Worm (Caenorhabditis elegans) whole organism, L1 larva: ENCODE data around the gene T23D5.8.
A peak's percentile ranks its signal among the peaks of the same experiment; 100 is the strongest.

ENCODE experiments used
- C04F5.9 ChIP-seq: sonication (generic microtip); optimal IDR thresholded peaks from 2 replicates; lab custom pipeline; 2016; ENCODE audit warnings: missing genetic modification characterization, missing compliant biosample characterization
- C34B4.2 ChIP-seq: sonication (generic microtip); optimal IDR thresholded peaks from 2 replicates; lab custom pipeline; 2017; ENCODE audit warnings: mild to moderate bottlenecking, missing genetic modification characterization, missing compliant biosample characterization
- F16B12.6 ChIP-seq: fragments of 150-350 bp; optimal IDR thresholded peaks from 2 replicates; lab custom pipeline; 2014; ENCODE audit warnings: missing biosample characterization, missing genetic modification characterization
- ama-1 ChIP-seq: fragments of 150-350 bp; optimal IDR thresholded peaks from 2 replicates; lab custom pipeline; 2014
- blmp-1 ChIP-seq: fragments of 150-350 bp; optimal IDR thresholded peaks from 2 replicates; lab custom pipeline; 2014; ENCODE audit warnings: missing biosample characterization, missing genetic modification characterization
- ceh-88 ChIP-seq: fragments of 200-800 bp; sonication (Bioruptor generic); IDR thresholded peaks from 2 replicates; pipeline ENCODE4 v1.3.6; 2022; ENCODE audit warnings: missing genetic modification characterization, missing compliant biosample characterization
- ceh-90 ChIP-seq: sonication (generic microtip); optimal IDR thresholded peaks from 2 replicates; lab custom pipeline; 2016; ENCODE audit warnings: missing genetic modification characterization, missing compliant biosample characterization
- dpl-1 ChIP-seq, 3 experiments: fragments of 150-350 bp in 2 of 3; sonication (generic microtip) in 1 of 3; optimal IDR thresholded peaks; 2 replicates each; lab custom pipeline; 2014 to 2017; ENCODE audit warnings: missing biosample characterization in 3 of 3, missing genetic modification characterization in 3 of 3, missing genetic modification reagents in 3 of 3
- dsc-1 ChIP-seq: sonication (generic microtip); optimal IDR thresholded peaks from 2 replicates; lab custom pipeline; 2016; ENCODE audit warnings: mild to moderate bottlenecking, missing genetic modification characterization, missing compliant biosample characterization
- efl-1 ChIP-seq, 4 experiments: fragments of 150-350 bp; optimal IDR thresholded peaks in 3 of 4; peaks in 1 of 4; 1 replicate in 1 of 4; 2 replicates in 3 of 4; lab custom pipeline; 2014; ENCODE audit warnings: missing biosample characterization in 2 of 4, missing genetic modification characterization in 2 of 4, missing genetic modification reagents in 2 of 4
- egl-13 ChIP-seq: sonication (generic microtip); optimal IDR thresholded peaks from 2 replicates; lab custom pipeline; 2016; ENCODE audit warnings: missing genotype, missing genetic modification reagents, missing genetic modification characterization, missing compliant biosample characterization
- elt-2 ChIP-seq: sonication (generic microtip); optimal IDR thresholded peaks from 2 replicates; lab custom pipeline; 2016; ENCODE audit warnings: missing genetic modification characterization, mild to moderate bottlenecking, inconsistent platforms, missing compliant biosample characterization, missing genetic modification reagents
- elt-3 ChIP-seq, 6 experiments: fragments of 150-350 bp in 1 of 6; sonication (generic microtip); optimal IDR thresholded peaks; 2 replicates each; lab custom pipeline; 2017 to 2018; ENCODE audit warnings: missing biosample characterization in 6 of 6, missing genetic modification characterization in 6 of 6, inconsistent platforms in 1 of 6
- ets-5 ChIP-seq: fragments of 200-800 bp; sonication (Bioruptor generic); IDR thresholded peaks from 2 replicates; pipeline ENCODE4 v1.3.6; 2022; ENCODE audit warnings: missing genetic modification characterization, missing compliant biosample characterization
- fkh-8 ChIP-seq: sonication (generic microtip); optimal IDR thresholded peaks from 2 replicates; lab custom pipeline; 2016; ENCODE audit warnings: mild to moderate bottlenecking, missing genetic modification characterization, missing compliant biosample characterization
- fos-1 ChIP-seq: fragments of 150-350 bp; optimal IDR thresholded peaks from 2 replicates; lab custom pipeline; 2014; ENCODE audit warnings: missing biosample characterization, missing genetic modification characterization
- grh-1 ChIP-seq: fragments of 200-800 bp; sonication (Bioruptor generic); IDR thresholded peaks from 2 replicates; pipeline ENCODE4 v1.3.6; 2022; ENCODE audit warnings: missing genetic modification reagents, missing genetic modification characterization, missing compliant biosample characterization
- hlh-17 ChIP-seq: fragments of 200-800 bp; sonication (Bioruptor generic); optimal IDR thresholded peaks from 2 replicates; lab custom pipeline; 2018; ENCODE audit warnings: missing genetic modification characterization, mild to moderate bottlenecking, missing compliant biosample characterization, moderate library complexity, borderline replicate concordance
- hpl-2 ChIP-seq: fragments of 150-350 bp; optimal IDR thresholded peaks from 2 replicates; lab custom pipeline; 2014; ENCODE audit warnings: missing biosample characterization, missing genetic modification reagents, missing genetic modification characterization
- isw-1 ChIP-seq: fragments of 200-800 bp; sonication (Bioruptor generic); IDR thresholded peaks from 2 replicates; pipeline ENCODE4 v1.3.6; 2022; ENCODE audit warnings: missing genetic modification characterization, missing compliant biosample characterization
- jun-1 ChIP-seq: fragments of 150-350 bp; optimal IDR thresholded peaks from 2 replicates; lab custom pipeline; 2014; ENCODE audit warnings: missing biosample characterization, missing genetic modification reagents, missing genetic modification characterization
- lin-13 ChIP-seq: fragments of 150-350 bp; optimal IDR thresholded peaks from 2 replicates; lab custom pipeline; 2014; ENCODE audit warnings: missing biosample characterization, missing genetic modification reagents, missing genetic modification characterization
- lin-35 ChIP-seq, 2 experiments: fragments of 150-350 bp; optimal IDR thresholded peaks; 2 replicates each; lab custom pipeline; 2014; ENCODE audit warnings: missing biosample characterization in 2 of 2, missing genetic modification characterization in 2 of 2, missing genetic modification reagents in 2 of 2
- lin-39 ChIP-seq: fragments of 150-350 bp; optimal IDR thresholded peaks from 2 replicates; lab custom pipeline; 2014; ENCODE audit warnings: missing biosample characterization, missing genetic modification reagents, missing genetic modification characterization
- lir-3 ChIP-seq: sonication (generic microtip); optimal IDR thresholded peaks from 2 replicates; lab custom pipeline; 2016; ENCODE audit warnings: mild to moderate bottlenecking, missing genetic modification characterization, moderate library complexity, missing compliant biosample characterization; ENCODE audit not compliant: poor library complexity
- lsy-2 ChIP-seq, 2 experiments: fragments of 150-350 bp; optimal IDR thresholded peaks; 2 replicates each; lab custom pipeline; 2014; ENCODE audit warnings: missing biosample characterization in 2 of 2, missing genetic modification characterization in 2 of 2
- mab-9 ChIP-seq: fragments of 200-800 bp; sonication (Bioruptor generic); IDR thresholded peaks from 2 replicates; pipeline ENCODE4 v1.3.6; 2022; ENCODE audit warnings: missing genetic modification reagents, missing genetic modification characterization, missing compliant biosample characterization
- mep-1 ChIP-seq: fragments of 150-350 bp; optimal IDR thresholded peaks from 2 replicates; lab custom pipeline; 2014; ENCODE audit warnings: missing biosample characterization, missing genetic modification characterization
- nhr-11 ChIP-seq: fragments of 150-350 bp; optimal IDR thresholded peaks from 2 replicates; lab custom pipeline; 2014; ENCODE audit warnings: missing biosample characterization, missing genetic modification characterization
- nhr-19 ChIP-seq: fragments of 200-800 bp; sonication (Bioruptor generic); conservative IDR thresholded peaks from 2 replicates; pipeline ENCODE4 v1.3.6; 2022; ENCODE audit warnings: missing genetic modification characterization, missing compliant biosample characterization
- nhr-28 ChIP-seq: fragments of 150-350 bp; optimal IDR thresholded peaks from 2 replicates; lab custom pipeline; 2014; ENCODE audit warnings: missing biosample characterization, missing genetic modification characterization
- nhr-71 ChIP-seq: sonication (generic microtip); optimal IDR thresholded peaks from 2 replicates; lab custom pipeline; 2016; ENCODE audit warnings: mild to moderate bottlenecking, missing genetic modification characterization, moderate library complexity, missing compliant biosample characterization
- nhr-76 ChIP-seq: sonication (generic microtip); optimal IDR thresholded peaks from 2 replicates; lab custom pipeline; 2017; ENCODE audit warnings: missing biosample characterization, missing genetic modification characterization
- nhr-84 ChIP-seq: sonication (generic microtip); optimal IDR thresholded peaks from 2 replicates; lab custom pipeline; 2017; ENCODE audit warnings: missing biosample characterization, missing genetic modification characterization
- nhr-85 ChIP-seq: sonication (generic microtip); peaks from one replicate; lab custom pipeline; 2016; ENCODE audit warnings: missing genetic modification characterization, inconsistent platforms, missing compliant biosample characterization
- pag-3 ChIP-seq: sonication (generic microtip); optimal IDR thresholded peaks from 2 replicates; lab custom pipeline; 2017; ENCODE audit warnings: missing genetic modification characterization, mild to moderate bottlenecking, missing compliant biosample characterization, antibody characterized with exemption, borderline replicate concordance; ENCODE audit not compliant: insufficient read depth
- rnt-1 ChIP-seq: sonication (generic microtip); optimal IDR thresholded peaks from 2 replicates; lab custom pipeline; 2016; ENCODE audit warnings: mild to moderate bottlenecking, missing genetic modification characterization, moderate library complexity, missing compliant biosample characterization
- snpc-4 ChIP-seq: fragments of 150-350 bp; optimal IDR thresholded peaks from 2 replicates; lab custom pipeline; 2014; ENCODE audit warnings: missing biosample characterization, missing genetic modification characterization
- snu-23 ChIP-seq: sonication (generic microtip); optimal IDR thresholded peaks from 2 replicates; lab custom pipeline; 2016; ENCODE audit warnings: missing genetic modification characterization, missing compliant biosample characterization
- tbx-2 ChIP-seq: sonication (generic microtip); optimal IDR thresholded peaks from 2 replicates; lab custom pipeline; 2016; ENCODE audit warnings: missing genetic modification characterization, missing compliant biosample characterization
- tlp-1 ChIP-seq: fragments of 150-350 bp; optimal IDR thresholded peaks from 2 replicates; lab custom pipeline; 2014; ENCODE audit warnings: missing biosample characterization, missing genetic modification characterization
- unc-86 ChIP-seq: sonication (generic microtip); optimal IDR thresholded peaks from 2 replicates; lab custom pipeline; 2016; ENCODE audit warnings: missing genetic modification characterization, missing compliant biosample characterization
- unc-98 ChIP-seq: fragments of 200-800 bp; sonication (Bioruptor generic); IDR thresholded peaks from 2 replicates; pipeline ENCODE4 v1.3.6; 2022; ENCODE audit warnings: missing genetic modification characterization, missing compliant biosample characterization
- vab-15 ChIP-seq: sonication (generic microtip); optimal IDR thresholded peaks from 2 replicates; lab custom pipeline; 2017; ENCODE audit warnings: missing genotype, mild to moderate bottlenecking, missing genetic modification characterization, missing compliant biosample characterization
- zag-1 ChIP-seq: fragments of 150-350 bp; optimal IDR thresholded peaks from 2 replicates; lab custom pipeline; 2014; ENCODE audit warnings: missing biosample characterization, missing genetic modification characterization
- zip-4 ChIP-seq: fragments of 200-800 bp; sonication (Bioruptor generic); optimal IDR thresholded peaks from 2 replicates; lab custom pipeline; 2018; ENCODE audit warnings: mild to moderate bottlenecking, missing genetic modification characterization, moderate library complexity, missing compliant biosample characterization
- ztf-11 ChIP-seq, 2 experiments: sonication (generic microtip); optimal IDR thresholded peaks; 2 replicates each; lab custom pipeline; 2016 to 2017; ENCODE audit warnings: missing genetic modification characterization in 2 of 2, missing biosample characterization in 1 of 2, missing compliant biosample characterization in 1 of 2

The T23D5.8 gene

DNA sequence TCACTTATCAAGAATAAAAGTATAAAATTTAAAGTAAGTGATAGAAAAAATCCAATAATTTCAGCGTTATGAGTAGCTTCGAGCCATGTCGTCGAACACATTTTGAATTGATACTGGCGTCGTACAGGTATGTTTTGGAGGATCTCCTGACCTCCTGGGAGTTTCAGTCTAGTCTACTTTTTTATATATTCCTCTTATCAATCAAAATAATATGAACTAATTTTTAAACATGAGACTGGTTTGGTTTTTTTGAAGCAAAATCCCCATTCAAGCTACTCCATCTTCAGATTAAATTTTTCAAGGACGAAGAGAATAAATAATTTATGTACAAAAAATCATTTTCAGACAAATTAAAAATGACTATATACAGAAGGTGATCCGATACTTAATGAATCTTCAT is 36.3 kb downstream of the T23D5.8 start, which contains the start of gene str-101:
str-101 (minus strand) TSS at position 101 of the 400 bp plus-strand sequence.
- TF ChIP-seq ama-1, result no peak
- no peak for TF ChIP-seq fkh-8
- no peak for TF ChIP-seq ets-5 (GFP tag; lab: Robert Waterston, UW)
- TF ChIP-seq hlh-17 (GFP tag; lab: Kevin White, UChicago), result no peak
- TF ChIP-seq ceh-88 (GFP tag; lab: Robert Waterston, UW), result no peak
- TF ChIP-seq F16B12.6, result no peak
- TF ChIP-seq efl-1 (optimal IDR thresholded peaks at IDR 0.05; lab: Kevin White, UChicago), result no peak
- TF ChIP-seq efl-1 (GFP tag; optimal IDR thresholded peaks at IDR 0.05 in 1 of 2; lab: Kevin White, UChicago), result no peak
- no peak for TF ChIP-seq snpc-4 (tag; lab: Kevin White, UChicago)
- TF ChIP-seq nhr-71 (tag; lab: Kevin White, UChicago), result no peak
- TF ChIP-seq mab-9 (GFP tag; lab: Robert Waterston, UW), result no peak
- no peak for TF ChIP-seq pag-3 (tag; lab: Kevin White, UChicago)

DNA sequence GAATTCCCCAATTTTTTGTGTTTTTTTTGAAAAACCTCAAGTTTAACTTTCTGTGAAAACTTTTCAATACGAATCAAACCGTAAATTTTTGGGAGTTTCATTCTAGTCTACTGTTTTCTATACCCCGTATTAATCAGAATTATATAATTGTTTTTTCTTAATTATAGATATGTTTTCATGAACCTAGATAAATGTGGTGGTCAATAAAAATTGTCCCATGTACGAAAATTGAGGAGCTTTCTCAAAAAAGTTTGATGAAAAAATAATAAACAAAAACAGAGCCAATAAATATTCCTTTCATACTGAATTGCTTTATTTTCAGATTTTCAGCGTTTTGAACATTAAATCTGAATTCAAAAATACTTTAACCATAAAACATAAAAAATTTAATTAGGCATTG is 37.8 kb downstream of the T23D5.8 start, which contains the start of gene Y6E2A.1:
Y6E2A.1 (minus strand) TSS at position 101 of the 400 bp plus-strand sequence.
- TF ChIP-seq grh-1 (GFP tag; lab: Robert Waterston, UW), result no peak
- no peak for TF ChIP-seq fkh-8
- TF ChIP-seq isw-1, result no peak
- TF ChIP-seq C04F5.9 (tag; lab: Kevin White, UChicago), result no peak
- TF ChIP-seq elt-2 (tag; lab: Kevin White, UChicago), result no peak
- TF ChIP-seq ets-5 (GFP tag; lab: Robert Waterston, UW), result no peak
- TF ChIP-seq zag-1, result no peak
- TF ChIP-seq lin-35 (GFP tag; optimal IDR thresholded peaks at IDR 0.05; lab: Kevin White, UChicago), result no peak
- TF ChIP-seq nhr-84 (tag; lab: Kevin White, UChicago), result no peak
- no peak for TF ChIP-seq tbx-2 (tag; lab: Kevin White, UChicago)
- no peak for TF ChIP-seq vab-15 (tag; lab: Kevin White, UChicago)
- no peak for TF ChIP-seq lsy-2 (tag; optimal IDR thresholded peaks at IDR 0.05; lab: Kevin White, UChicago)
- TF ChIP-seq fos-1 (tag; lab: Kevin White, UChicago), result no peak
- no peak for TF ChIP-seq lir-3
- TF ChIP-seq mep-1 (tag; lab: Kevin White, UChicago), result no peak
- TF ChIP-seq dsc-1 (tag; lab: Kevin White, UChicago), result no peak
- TF ChIP-seq ztf-11 (tag; optimal IDR thresholded peaks at IDR 0.05; lab: Kevin White, UChicago), result no peak
- TF ChIP-seq nhr-28 (tag; lab: Kevin White, UChicago), result no peak
- TF ChIP-seq, all 84 proteins: peak for 0

DNA sequence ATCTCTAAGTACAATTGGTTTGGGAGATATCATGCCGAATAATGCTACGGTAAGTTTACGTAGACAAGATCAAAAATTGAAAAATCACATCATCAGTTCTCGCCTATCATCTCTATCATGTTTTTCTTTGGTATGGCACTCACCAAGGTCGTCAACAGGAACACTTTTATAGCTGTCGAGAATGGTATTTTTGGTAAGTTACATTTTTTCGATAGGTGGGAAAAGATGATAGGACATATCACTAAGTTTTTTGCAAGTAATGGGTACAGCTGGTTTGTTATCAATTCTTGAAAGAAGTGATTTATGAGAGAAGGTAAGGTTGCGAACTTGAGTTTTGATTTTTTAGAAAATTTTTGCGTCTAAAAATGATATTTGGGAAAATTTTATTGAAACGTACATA is 40.3 kb downstream of the T23D5.8 start:
- no peak for TF ChIP-seq nhr-28 (tag; lab: Kevin White, UChicago)
- TF ChIP-seq elt-2 (tag; lab: Kevin White, UChicago), result no peak
- no peak for TF ChIP-seq C04F5.9 (tag; lab: Kevin White, UChicago)
- TF ChIP-seq elt-3 (tag; optimal IDR thresholded peaks at IDR 0.05; lab: Kevin White, UChicago), result peak in 5 of 6 experiments; percentile 32 to 98 (median 74)
- TF ChIP-seq ceh-88 (GFP tag; lab: Robert Waterston, UW), result no peak
- TF ChIP-seq jun-1, result no peak
- TF ChIP-seq snpc-4 (tag; lab: Kevin White, UChicago), result no peak
- TF ChIP-seq efl-1 (optimal IDR thresholded peaks at IDR 0.05; lab: Kevin White, UChicago), result no peak
- TF ChIP-seq efl-1 (GFP tag; optimal IDR thresholded peaks at IDR 0.05 in 1 of 2; lab: Kevin White, UChicago), result peak in 1 of 2 experiments; percentile 21
- TF ChIP-seq hpl-2, result no peak
- no peak for TF ChIP-seq mep-1 (tag; lab: Kevin White, UChicago)
- TF ChIP-seq unc-98 (GFP tag; lab: Robert Waterston, UW), result no peak
- no peak for TF ChIP-seq C34B4.2 (tag; lab: Kevin White, UChicago)
- TF ChIP-seq grh-1 (GFP tag; lab: Robert Waterston, UW), result no peak; the same call in 1 of the 2 replicates
- TF ChIP-seq nhr-84 (tag; lab: Kevin White, UChicago), result no peak
- no peak for TF ChIP-seq zip-4 (GFP tag; lab: Kevin White, UChicago)
- no peak for TF ChIP-seq nhr-11 (tag; lab: Kevin White, UChicago)
- TF ChIP-seq unc-86 (tag; lab: Kevin White, UChicago), result no peak
- peak; percentile 90 for TF ChIP-seq nhr-85 (tag; lab: Kevin White, UChicago)
- TF ChIP-seq nhr-76 (tag; lab: Kevin White, UChicago), result no peak
- TF ChIP-seq fkh-8, result no peak
- no peak for TF ChIP-seq tlp-1 (tag; lab: Kevin White, UChicago)
- TF ChIP-seq blmp-1, result peak; percentile 57
- no peak for TF ChIP-seq rnt-1 (tag; lab: Kevin White, UChicago)
- TF ChIP-seq lin-39 (tag; lab: Kevin White, UChicago), result no peak
- TF ChIP-seq nhr-19, result peak; percentile 38
- TF ChIP-seq hlh-17 (GFP tag; lab: Kevin White, UChicago), result no peak
- no peak for TF ChIP-seq egl-13 (tag; lab: Kevin White, UChicago)
- TF ChIP-seq nhr-71 (tag; lab: Kevin White, UChicago), result peak; percentile 52
- no peak for TF ChIP-seq lin-13
- TF ChIP-seq snu-23 (GFP tag; lab: Kevin White, UChicago), result no peak
- no peak for TF ChIP-seq dpl-1 (GFP tag; optimal IDR thresholded peaks at IDR 0.05; lab: Kevin White, UChicago)
- no peak for TF ChIP-seq ceh-90 (tag; lab: Kevin White, UChicago)
